Worm (Caenorhabditis elegans) whole organism, L3 larva: ENCODE data around the gene F37A8.1.

Source experiments
- R02D3.7 ChIP-seq: fragments of 150-350 bp; optimal IDR thresholded peaks from 2 replicates; lab custom pipeline; 2014; ENCODE audit warnings: missing biosample characterization, missing genetic modification characterization
- ZK546.5 ChIP-seq: sonication (generic microtip); optimal IDR thresholded peaks from 2 replicates; lab custom pipeline; 2017; ENCODE audit warnings: missing biosample characterization, missing genetic modification characterization
- aly-2 ChIP-seq: fragments of 150-350 bp; optimal IDR thresholded peaks from 2 replicates; lab custom pipeline; 2014; ENCODE audit warnings: missing biosample characterization, missing genetic modification characterization
- ama-1 ChIP-seq: fragments of 150-350 bp; optimal IDR thresholded peaks from 2 replicates; lab custom pipeline; 2018
- ceh-16 ChIP-seq: sonication (generic microtip); optimal IDR thresholded peaks from 2 replicates; lab custom pipeline; 2017; ENCODE audit warnings: missing biosample characterization, missing genetic modification characterization
- ceh-28 ChIP-seq: fragments of 150-350 bp; optimal IDR thresholded peaks from 2 replicates; lab custom pipeline; 2014; ENCODE audit warnings: missing biosample characterization, missing genetic modification reagents, missing genetic modification characterization
- ceh-82 ChIP-seq: fragments of 150-350 bp; optimal IDR thresholded peaks from 2 replicates; lab custom pipeline; 2014; ENCODE audit warnings: missing biosample characterization, missing genetic modification characterization
- ceh-9 ChIP-seq: sonication (generic microtip); optimal IDR thresholded peaks from 2 replicates; lab custom pipeline; 2018; ENCODE audit warnings: missing biosample characterization, missing genetic modification characterization
- daf-12 ChIP-seq: fragments of 150-350 bp; optimal IDR thresholded peaks from 2 replicates; lab custom pipeline; 2014; ENCODE audit warnings: missing biosample characterization, missing genetic modification reagents, missing genetic modification characterization
- egl-27 ChIP-seq: sonication (generic microtip); optimal IDR thresholded peaks from 4 replicates; lab custom pipeline; 2017; ENCODE audit warnings: missing biosample characterization, missing genetic modification reagents, missing genetic modification characterization
- egl-5 ChIP-seq: fragments of 150-350 bp; optimal IDR thresholded peaks from 2 replicates; lab custom pipeline; 2017; ENCODE audit warnings: missing biosample characterization, missing genetic modification reagents, missing genetic modification characterization, inconsistent platforms
- elt-2 ChIP-seq: sonication (generic microtip); optimal IDR thresholded peaks from 2 replicates; lab custom pipeline; 2016; ENCODE audit warnings: missing genetic modification reagents, mild to moderate bottlenecking, missing genetic modification characterization, missing compliant biosample characterization
- elt-3 ChIP-seq, 3 experiments: fragments of 150-350 bp in 1 of 3; sonication (generic microtip) in 2 of 3; optimal IDR thresholded peaks; 2 replicates in 2 of 3; 4 replicates in 1 of 3; lab custom pipeline; 2014 to 2017; ENCODE audit warnings: missing biosample characterization in 3 of 3, missing genetic modification characterization in 3 of 3
- eor-1 ChIP-seq, 2 experiments: fragments of 150-350 bp; optimal IDR thresholded peaks; 2 replicates each; lab custom pipeline; 2014 to 2018; ENCODE audit warnings: missing biosample characterization in 2 of 2, missing genetic modification characterization in 2 of 2
- fkh-10 ChIP-seq: sonication (generic microtip); optimal IDR thresholded peaks from 2 replicates; lab custom pipeline; 2017; ENCODE audit warnings: missing biosample characterization, missing genetic modification reagents, missing genetic modification characterization
- fkh-2 ChIP-seq: fragments of 150-350 bp; optimal IDR thresholded peaks from 2 replicates; lab custom pipeline; 2014; ENCODE audit warnings: missing biosample characterization, missing genetic modification reagents, missing genetic modification characterization
- fos-1 ChIP-seq: fragments of 150-350 bp; optimal IDR thresholded peaks from 2 replicates; lab custom pipeline; 2014; ENCODE audit warnings: missing biosample characterization, missing genetic modification characterization
- hmg-11 ChIP-seq: sonication (generic microtip); optimal IDR thresholded peaks from 2 replicates; lab custom pipeline; 2016; ENCODE audit warnings: missing genetic modification characterization, missing compliant biosample characterization
- jun-1 ChIP-seq: fragments of 150-350 bp; optimal IDR thresholded peaks from 2 replicates; lab custom pipeline; 2014; ENCODE audit warnings: missing biosample characterization, missing genetic modification reagents, missing genetic modification characterization
- lin-15B ChIP-seq: fragments of 150-350 bp; optimal IDR thresholded peaks from 2 replicates; lab custom pipeline; 2014; ENCODE audit warnings: missing biosample characterization, missing genetic modification characterization
- lin-39 ChIP-seq: fragments of 150-350 bp; optimal IDR thresholded peaks from 2 replicates; lab custom pipeline; 2018; ENCODE audit warnings: missing biosample characterization, missing genetic modification reagents, missing genetic modification characterization
- lsy-12 ChIP-seq: sonication (generic microtip); optimal IDR thresholded peaks from 2 replicates; lab custom pipeline; 2016; ENCODE audit warnings: mild to moderate bottlenecking, missing genetic modification characterization, missing compliant biosample characterization
- mdl-1 ChIP-seq: fragments of 150-350 bp; optimal IDR thresholded peaks from 2 replicates; lab custom pipeline; 2014; ENCODE audit warnings: missing biosample characterization, missing genetic modification characterization
- mml-1 ChIP-seq: fragments of 150-350 bp; sonication (generic microtip); optimal IDR thresholded peaks from 3 replicates; lab custom pipeline; 2014; ENCODE audit warnings: missing biosample characterization, missing genetic modification characterization
- nfya-1 ChIP-seq: sonication (generic microtip); optimal IDR thresholded peaks from 2 replicates; lab custom pipeline; 2017; ENCODE audit warnings: missing genetic modification characterization, mild to moderate bottlenecking, missing compliant biosample characterization, antibody characterized with exemption, moderate library complexity; ENCODE audit not compliant: insufficient read depth
- nhr-11 ChIP-seq: fragments of 150-350 bp; optimal IDR thresholded peaks from 2 replicates; lab custom pipeline; 2014; ENCODE audit warnings: missing biosample characterization, missing genetic modification characterization
- nhr-12 ChIP-seq: fragments of 150-350 bp; optimal IDR thresholded peaks from 2 replicates; lab custom pipeline; 2014; ENCODE audit warnings: missing biosample characterization, missing genetic modification characterization
- nhr-23 ChIP-seq: fragments of 150-350 bp; optimal IDR thresholded peaks from 2 replicates; lab custom pipeline; 2014; ENCODE audit warnings: missing biosample characterization, missing genetic modification reagents, missing genetic modification characterization
- nhr-237 ChIP-seq: fragments of 150-350 bp; optimal IDR thresholded peaks from 2 replicates; lab custom pipeline; 2014; ENCODE audit warnings: missing biosample characterization, missing genetic modification characterization
- nhr-25 ChIP-seq: sonication (generic microtip); optimal IDR thresholded peaks from 2 replicates; lab custom pipeline; 2017; ENCODE audit warnings: missing biosample characterization, missing genetic modification characterization
- nhr-28 ChIP-seq: fragments of 150-350 bp; optimal IDR thresholded peaks from 2 replicates; lab custom pipeline; 2014; ENCODE audit warnings: missing biosample characterization, missing genetic modification characterization
- nhr-43 ChIP-seq: sonication (generic microtip); optimal IDR thresholded peaks from 2 replicates; lab custom pipeline; 2016; ENCODE audit warnings: mild to moderate bottlenecking, missing genetic modification characterization, missing compliant biosample characterization; ENCODE audit not compliant: poor library complexity, severe bottlenecking
- nhr-67 ChIP-seq: fragments of 150-350 bp; optimal IDR thresholded peaks from 2 replicates; lab custom pipeline; 2014; ENCODE audit warnings: missing biosample characterization, missing genetic modification characterization
- nhr-76 ChIP-seq: fragments of 150-350 bp; sonication (generic microtip); optimal IDR thresholded peaks from 5 replicates; lab custom pipeline; 2014; ENCODE audit warnings: missing biosample characterization, missing genetic modification characterization
- nhr-77 ChIP-seq: fragments of 150-350 bp; optimal IDR thresholded peaks from 2 replicates; lab custom pipeline; 2014; ENCODE audit warnings: missing biosample characterization, missing genetic modification characterization
- pha-4 ChIP-seq: fragments of 150-350 bp; optimal IDR thresholded peaks from 2 replicates; lab custom pipeline; 2014; ENCODE audit warnings: missing biosample characterization, missing genetic modification reagents, missing genetic modification characterization
- pqm-1 ChIP-seq: fragments of 150-350 bp; optimal IDR thresholded peaks from 2 replicates; lab custom pipeline; 2017; ENCODE audit warnings: missing biosample characterization, missing genetic modification characterization, inconsistent platforms
- skn-1 ChIP-seq: fragments of 150-350 bp; optimal IDR thresholded peaks from 2 replicates; lab custom pipeline; 2014; ENCODE audit warnings: missing biosample characterization, missing genetic modification characterization
- snpc-4 ChIP-seq: fragments of 150-350 bp; optimal IDR thresholded peaks from 2 replicates; lab custom pipeline; 2014; ENCODE audit warnings: missing biosample characterization, missing genetic modification characterization
- tbx-2 ChIP-seq: sonication (generic microtip); optimal IDR thresholded peaks from 2 replicates; lab custom pipeline; 2016; ENCODE audit warnings: mild to moderate bottlenecking, missing genetic modification characterization, missing compliant biosample characterization
- unc-39 ChIP-seq: sonication (generic microtip); optimal IDR thresholded peaks from 4 replicates; lab custom pipeline; 2017; ENCODE audit warnings: missing biosample characterization, missing genetic modification characterization
- unc-62 ChIP-seq: fragments of 150-350 bp; sonication (generic microtip); optimal IDR thresholded peaks from 4 replicates; lab custom pipeline; 2014; ENCODE audit warnings: missing biosample characterization, missing genetic modification reagents, missing genetic modification characterization
- zag-1 ChIP-seq: fragments of 150-350 bp; optimal IDR thresholded peaks from 2 replicates; lab custom pipeline; 2014; ENCODE audit warnings: missing biosample characterization, missing genetic modification characterization
- ztf-11 ChIP-seq: fragments of 150-350 bp; optimal IDR thresholded peaks from 2 replicates; lab custom pipeline; 2014; ENCODE audit warnings: missing biosample characterization, missing genetic modification characterization
- ztf-4 ChIP-seq: fragments of 150-350 bp; optimal IDR thresholded peaks from 2 replicates; lab custom pipeline; 2014; ENCODE audit warnings: missing biosample characterization, missing genetic modification characterization

F37A8.1 gene

DNA sequence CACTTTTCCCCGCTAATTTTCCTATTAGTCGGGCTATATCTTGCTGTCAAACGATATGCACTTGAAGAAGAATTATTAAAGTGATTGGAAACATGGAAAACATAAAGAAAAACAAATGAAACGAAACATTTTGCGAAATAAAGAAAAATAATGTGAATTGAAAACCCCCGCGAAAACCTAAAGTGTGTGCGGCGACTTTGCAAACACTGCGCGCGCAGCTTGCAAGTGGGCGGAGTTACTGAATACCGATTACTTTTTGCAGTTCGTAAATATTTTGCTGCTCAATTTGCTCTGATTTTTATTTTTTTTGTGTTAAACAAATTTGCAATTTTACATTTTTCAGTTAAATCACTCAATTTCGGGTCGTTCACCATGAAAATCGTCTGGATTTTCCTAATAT, 11.6 kb upstream of the F37A8.1 start, which contains the start of gene ccdc-47 (continued):
- TF ChIP-seq mdl-1 (tag; lab: Kevin White, UChicago), result no peak
- no peak for TF ChIP-seq fkh-2 (tag; lab: Kevin White, UChicago)
- TF ChIP-seq ztf-4 (tag; lab: Kevin White, UChicago), result no peak
- TF ChIP-seq R02D3.7 (tag; lab: Kevin White, UChicago), result peak; percentile 13
- TF ChIP-seq skn-1 (tag; lab: Kevin White, UChicago), result peak; percentile 26
- TF ChIP-seq egl-5 (tag; lab: Kevin White, UChicago), result no peak
- peak; percentile 28 for TF ChIP-seq nhr-23
- no peak for TF ChIP-seq elt-3 (tag; optimal IDR thresholded peaks at IDR 0.05; lab: Kevin White, UChicago)
- TF ChIP-seq, all 47 proteins: peak for 12

DNA sequence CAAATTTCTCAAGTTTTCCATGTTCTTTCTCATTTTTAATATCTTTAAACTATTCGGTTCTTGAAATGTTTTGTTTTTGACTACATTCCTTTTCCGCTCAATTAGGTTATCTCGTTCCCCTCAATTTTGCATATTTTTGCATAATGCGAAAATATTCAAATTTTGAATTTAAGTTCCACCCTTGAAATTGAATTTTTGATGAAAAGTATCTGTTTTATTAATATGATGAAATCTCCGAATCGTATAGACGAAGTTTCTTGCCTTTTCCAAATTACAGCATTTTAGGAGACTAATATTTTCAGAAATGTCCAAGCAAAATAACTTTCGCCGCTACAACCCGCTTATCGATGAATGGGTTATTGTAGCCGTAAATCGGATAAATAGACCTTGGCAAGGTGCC, 9.7 kb upstream of the F37A8.1 start, which contains the start of gene ZK1058.3:
TSS of gene ZK1058.3 (plus strand) at position 301 of the 400 bp plus-strand sequence.
- TF ChIP-seq fos-1 (tag; lab: Kevin White, UChicago), result no peak
- no peak for TF ChIP-seq R02D3.7 (tag; lab: Kevin White, UChicago)
- TF ChIP-seq mml-1 (tag; lab: Kevin White, UChicago), result no peak
- TF ChIP-seq lin-15B (tag; lab: Kevin White, UChicago), result no peak
- TF ChIP-seq nhr-67, result no peak
- TF ChIP-seq nhr-11 (tag; lab: Kevin White, UChicago), result no peak
- no peak for TF ChIP-seq unc-62 (GFP tag; lab: Kevin White, UChicago)
- TF ChIP-seq egl-27, result no peak
- TF ChIP-seq eor-1 (tag; optimal IDR thresholded peaks at IDR 0.05; lab: Kevin White, UChicago), result no peak
- no peak for TF ChIP-seq nhr-76 (tag; lab: Kevin White, UChicago)
- no peak for TF ChIP-seq lsy-12 (tag; lab: Kevin White, UChicago)
- TF ChIP-seq mdl-1 (tag; lab: Kevin White, UChicago), result no peak
- TF ChIP-seq elt-3 (tag; optimal IDR thresholded peaks at IDR 0.05; lab: Kevin White, UChicago), result no peak
- TF ChIP-seq aly-2 (tag; lab: Kevin White, UChicago), result no peak
- no peak for TF ChIP-seq daf-12

ce11 chrIII:3921646-3922328, 6.4 kb upstream of the F37A8.1 start, which contains the start of the genes metl-6 and nit-1:
Gene metl-6, minus strand, starts transcription at chrIII:3921711.
Gene nit-1, plus strand, starts transcription at chrIII:3922207.
- TF ChIP-seq nhr-76 (tag; lab: Kevin White, UChicago), result no peak
- peak; percentile 7 for TF ChIP-seq nfya-1 (tag; lab: Kevin White, UChicago)
- no peak for TF ChIP-seq egl-27
- TF ChIP-seq R02D3.7 (tag; lab: Kevin White, UChicago), result no peak
- peak; percentile 11 for TF ChIP-seq lin-15B (tag; lab: Kevin White, UChicago)
- TF ChIP-seq nhr-23, result no peak
- TF ChIP-seq nhr-67, result no peak
- no peak for TF ChIP-seq nhr-12 (tag; lab: Kevin White, UChicago)
- TF ChIP-seq snpc-4 (tag; lab: Kevin White, UChicago), result no peak
- TF ChIP-seq mdl-1 (tag; lab: Kevin White, UChicago), result no peak
- no peak for TF ChIP-seq hmg-11 (tag; lab: Kevin White, UChicago)
- TF ChIP-seq nhr-77 (tag; lab: Kevin White, UChicago), result no peak
- TF ChIP-seq unc-39 (tag; lab: Kevin White, UChicago), result no peak
- peak; percentile 6 for TF ChIP-seq skn-1 (tag; lab: Kevin White, UChicago)
- TF ChIP-seq mml-1 (tag; lab: Kevin White, UChicago), result no peak
- TF ChIP-seq unc-62 (GFP tag; lab: Kevin White, UChicago), result no peak
- TF ChIP-seq fkh-2 (tag; lab: Kevin White, UChicago), result no peak
- TF ChIP-seq jun-1 (tag; lab: Kevin White, UChicago), result no peak
- peak; percentile 26 for TF ChIP-seq pha-4 (tag; lab: Kevin White, UChicago)
- TF ChIP-seq ceh-16, result no peak
- TF ChIP-seq nhr-28 (tag; lab: Kevin White, UChicago), result no peak
- TF ChIP-seq ztf-4 (tag; lab: Kevin White, UChicago), result no peak
- no peak for TF ChIP-seq lin-39 (tag; lab: Kevin White, UChicago)
- no peak for TF ChIP-seq ceh-9 (tag; lab: Kevin White, UChicago)
- TF ChIP-seq nhr-237, result no peak
- no peak for TF ChIP-seq ama-1 (lab: Kevin White, UChicago)
- TF ChIP-seq tbx-2 (tag; lab: Kevin White, UChicago), result no peak
- no peak for TF ChIP-seq ztf-11
- TF ChIP-seq ceh-28 (tag; lab: Kevin White, UChicago), result no peak
- TF ChIP-seq nhr-43 (tag; lab: Kevin White, UChicago), result peak; percentile 51
- no peak for TF ChIP-seq fos-1 (tag; lab: Kevin White, UChicago)
- no peak for TF ChIP-seq daf-12
- no peak for TF ChIP-seq ceh-82
- TF ChIP-seq elt-2 (tag; lab: Kevin White, UChicago), result peak; percentile 17
- TF ChIP-seq zag-1, result no peak
- no peak for TF ChIP-seq aly-2 (tag; lab: Kevin White, UChicago)
- TF ChIP-seq nhr-11 (tag; lab: Kevin White, UChicago), result no peak
- TF ChIP-seq eor-1 (tag; optimal IDR thresholded peaks at IDR 0.05; lab: Kevin White, UChicago), result no peak
- peak; percentile 40 for TF ChIP-seq pqm-1 (tag; lab: Kevin White, UChicago)
- no peak for TF ChIP-seq elt-3 (tag; optimal IDR thresholded peaks at IDR 0.05; lab: Kevin White, UChicago)
- TF ChIP-seq egl-5 (tag; lab: Kevin White, UChicago), result no peak
- TF ChIP-seq ZK546.5 (tag; lab: Kevin White, UChicago), result no peak
- peak; percentile 13 for TF ChIP-seq nhr-25 (tag; lab: Kevin White, UChicago)
- no peak for TF ChIP-seq fkh-10 (GFP tag; lab: Kevin White, UChicago)
